Worm (Caenorhabditis elegans): Measurements from ENCODE around the gene F08G2.4.

ce11 chrII:13847366-13847765 is 17.0 kb downstream of the F08G2.4 start:
- TF ChIP-seq cog-1 (tag; optimal IDR thresholded peaks at IDR 0.05) (peak; percentile 0), T22C8.4 (GFP tag; IDR thresholded peaks at IDR 0.05) (no peak), ztf-29 (GFP tag; IDR thresholded peaks at IDR 0.05) (no peak), ztf-23 (GFP tag; IDR thresholded peaks at IDR 0.05) (0 out of 2 replicates have a peak, but pooled peaks have one; percentile 57), ref-1 (GFP tag; conservative IDR thresholded peaks at IDR 0.05) (no peak), flt-1 (GFP tag; IDR thresholded peaks at IDR 0.05) (no peak), tab-1 (GFP tag; IDR thresholded peaks at IDR 0.05) (no peak), med-1 (GFP tag; optimal IDR thresholded peaks at IDR 0.05; ENCODE audit: insufficient read depth) (no peak)
